Worm (Caenorhabditis elegans) whole organism, L4/young adult: ENCODE measurements around the gene srx-9.

Source experiments
- W03F9.2 ChIP-seq: fragments of 150-350 bp; optimal IDR thresholded peaks from 2 replicates; lab custom pipeline; 2014; ENCODE audit warnings: missing biosample characterization, missing genetic modification characterization
- dao-5 ChIP-seq: sonication (generic microtip); optimal IDR thresholded peaks from 2 replicates; lab custom pipeline; 2016; ENCODE audit warnings: missing genotype, missing genetic modification characterization, moderate library complexity, missing compliant biosample characterization
- him-1 ChIP-seq: sonication (generic microtip); optimal IDR thresholded peaks from 2 replicates; lab custom pipeline; 2016; ENCODE audit warnings: missing genotype, missing genetic modification reagents, missing genetic modification characterization, missing compliant biosample characterization

DNA sequence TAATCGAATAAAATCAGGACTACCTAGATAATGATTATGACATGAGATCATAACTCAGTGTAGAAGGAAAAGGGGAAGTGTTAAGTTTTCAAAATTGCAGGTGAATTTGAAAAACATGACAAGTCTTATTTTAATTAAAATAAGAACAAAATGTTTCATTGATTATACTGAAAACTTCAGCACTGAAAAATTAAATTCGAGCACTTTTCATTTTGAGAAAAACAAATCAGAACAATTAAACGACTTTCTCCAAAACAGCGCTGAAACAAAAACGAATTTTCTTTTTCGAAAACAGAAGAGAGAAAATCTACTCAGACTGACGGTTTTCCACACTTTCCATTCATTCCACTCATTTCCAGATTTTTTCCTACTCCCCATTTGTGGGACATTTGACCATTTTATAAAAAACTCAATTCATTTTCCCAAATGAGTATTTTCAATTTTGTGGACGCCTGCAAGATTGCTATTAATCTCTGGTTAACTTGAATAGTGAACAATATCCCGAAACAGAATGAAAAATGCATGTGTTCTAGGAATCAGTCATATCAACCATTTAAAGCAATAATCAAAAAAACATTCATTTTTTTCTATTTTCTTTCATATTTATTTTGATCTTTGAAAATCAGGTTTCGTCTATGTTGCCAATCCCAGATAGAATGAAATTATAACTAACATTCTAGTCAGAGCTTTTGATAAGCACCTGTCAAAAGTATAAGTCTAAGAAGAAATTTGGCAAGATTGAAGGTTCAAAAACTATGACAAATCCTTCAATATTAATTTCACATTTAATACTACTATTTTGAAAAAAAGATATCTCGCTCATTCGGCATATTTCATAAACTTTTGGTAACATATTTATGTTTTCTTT is 42.8 kb downstream of the srx-9 start, which contains the start of the genes srh-231 and srh-275:
- TF ChIP-seq W03F9.2 (no peak), him-1 (no peak), dao-5 (tag; lab: Kevin White, UChicago) (no peak)
